Fruit fly (Drosophila melanogaster) whole organism, adult: ENCODE data around the gene CG13607.

Source experiments
- CG11617 ChIP-seq: fragments of 200-800 bp; sonication (Bioruptor generic); optimal IDR thresholded peaks from 2 replicates; lab custom pipeline; 2017; ENCODE audit warnings: mild to moderate bottlenecking, missing biosample characterization, missing genetic modification reagents, missing genetic modification characterization
- CG12768 ChIP-seq: fragments of 200-800 bp; sonication (Bioruptor generic); optimal IDR thresholded peaks from 2 replicates; lab custom pipeline; 2017; ENCODE audit warnings: missing biosample characterization, missing genetic modification characterization, mild to moderate bottlenecking, moderate library complexity, missing genetic modification reagents
- CG14711 ChIP-seq: fragments of 200-800 bp; sonication (Bioruptor generic); optimal IDR thresholded peaks from 2 replicates; lab custom pipeline; 2018; ENCODE audit warnings: missing biosample characterization, mild to moderate bottlenecking, missing genetic modification characterization, moderate library complexity
- CG1620 ChIP-seq: fragments of 200-800 bp; sonication (Bioruptor generic); optimal IDR thresholded peaks from 2 replicates; lab custom pipeline; 2016; ENCODE audit warnings: missing biosample characterization, missing genetic modification characterization
- CG33017 ChIP-seq: fragments of 200-800 bp; sonication (Bioruptor generic); optimal IDR thresholded peaks from 2 replicates; lab custom pipeline; 2018; ENCODE audit warnings: missing biosample characterization, mild to moderate bottlenecking, missing genetic modification characterization, moderate library complexity
- CG5204 ChIP-seq: fragments of 200-800 bp; sonication (Bioruptor generic); optimal IDR thresholded peaks from 2 replicates; lab custom pipeline; 2016; ENCODE audit warnings: missing biosample characterization, missing genetic modification characterization
- CG7045 ChIP-seq: fragments of 200-800 bp; sonication (Bioruptor generic); optimal IDR thresholded peaks from 2 replicates; lab custom pipeline; 2017; ENCODE audit warnings: missing biosample characterization, mild to moderate bottlenecking, missing genetic modification characterization
- CG7101 ChIP-seq: fragments of 200-800 bp; sonication (Bioruptor generic); optimal IDR thresholded peaks from 2 replicates; lab custom pipeline; 2018; ENCODE audit warnings: missing biosample characterization, mild to moderate bottlenecking, missing genetic modification characterization, moderate library complexity
- Clk ChIP-seq: fragments of 200-800 bp; sonication (Bioruptor generic); optimal IDR thresholded peaks from 2 replicates; lab custom pipeline; 2017; ENCODE audit warnings: missing biosample characterization, missing genetic modification characterization
- Crg-1 ChIP-seq: fragments of 200-800 bp; sonication (Bioruptor generic); optimal IDR thresholded peaks from 2 replicates; lab custom pipeline; 2016; ENCODE audit warnings: missing biosample characterization, missing genetic modification characterization
- Hr96 ChIP-seq: fragments of 200-800 bp; sonication (Bioruptor generic); optimal IDR thresholded peaks from 2 replicates; lab custom pipeline; 2016; ENCODE audit warnings: missing biosample characterization, missing genetic modification characterization
- Mnt ChIP-seq: fragments of 200-800 bp; sonication (Bioruptor generic); optimal IDR thresholded peaks from 2 replicates; lab custom pipeline; 2016; ENCODE audit warnings: missing biosample characterization, mild to moderate bottlenecking, missing genetic modification characterization
- bab1 ChIP-seq: fragments of 200-800 bp; sonication (Bioruptor generic); optimal IDR thresholded peaks from 3 replicates; lab custom pipeline; 2019; ENCODE audit warnings: missing biosample characterization, mild to moderate bottlenecking, missing genetic modification characterization, moderate library complexity
- cic ChIP-seq: fragments of 200-800 bp; sonication (Bioruptor generic); optimal IDR thresholded peaks from 2 replicates; lab custom pipeline; 2017; ENCODE audit warnings: missing biosample characterization, mild to moderate bottlenecking, missing genetic modification characterization, moderate library complexity
- cnc ChIP-seq, 2 experiments: fragments of >200 bp; optimal IDR thresholded peaks; 2 replicates each; lab custom pipeline; 2017
- kay ChIP-seq: fragments of 200-800 bp; sonication (Bioruptor generic); peaks from one replicate; lab custom pipeline; 2016; ENCODE audit warnings: missing biosample characterization, missing genetic modification characterization, borderline replicate concordance
- ovo ChIP-seq: fragments of 200-800 bp; sonication (Bioruptor generic); optimal IDR thresholded peaks from 2 replicates; lab custom pipeline; 2016; ENCODE audit warnings: missing biosample characterization, missing genetic modification characterization
- pad ChIP-seq: fragments of 200-800 bp; sonication (Bioruptor generic); optimal IDR thresholded peaks from 3 replicates; lab custom pipeline; 2017; ENCODE audit warnings: missing biosample characterization, missing genetic modification characterization, mild to moderate bottlenecking, moderate library complexity, missing genetic modification reagents
- tj ChIP-seq: fragments of 200-800 bp; sonication (Bioruptor generic); optimal IDR thresholded peaks from 3 replicates; lab custom pipeline; 2017; ENCODE audit warnings: missing biosample characterization, mild to moderate bottlenecking, missing genetic modification characterization, moderate library complexity
- toe ChIP-seq: fragments of 200-800 bp; sonication (Bioruptor generic); optimal IDR thresholded peaks from 2 replicates; lab custom pipeline; 2016; ENCODE audit warnings: missing biosample characterization, missing genetic modification characterization

CG13607 gene

dm6 chr3R:24099039-24100026, 16.8 kb downstream of the CG13607 start:
- TF ChIP-seq pad (GFP tag; lab: Kevin White, UChicago) (no peak), tj (GFP tag; lab: Kevin White, UChicago) (no peak), CG14711 (tag; lab: Kevin White, UChicago) (peak; percentile 61), CG12768 (GFP tag; lab: Kevin White, UChicago) (peak; percentile 2), Crg-1 (GFP tag; lab: Kevin White, UChicago) (no peak), kay (GFP tag; lab: Kevin White, UChicago) (peak; percentile 82), CG7045 (GFP tag; lab: Kevin White, UChicago) (no peak), Mnt (peak; percentile 43), CG7101 (peak; percentile 58), cic (GFP tag; lab: Kevin White, UChicago) (peak; percentile 36), CG33017 (tag; lab: Kevin White, UChicago) (peak; percentile 61), CG11617 (GFP tag; lab: Kevin White, UChicago) (peak; percentile 47), CG5204 (GFP tag; lab: Kevin White, UChicago) (peak; percentile 10)

dm6 chr3R:24093430-24093829, 22.7 kb downstream of the CG13607 start:
- TF ChIP-seq CG5204 (GFP tag; lab: Kevin White, UChicago) = no peak
- TF ChIP-seq CG11617 (GFP tag; lab: Kevin White, UChicago) = no peak
- TF ChIP-seq CG7045 (GFP tag; lab: Kevin White, UChicago) = no peak
- TF ChIP-seq Hr96 = no peak
- TF ChIP-seq CG7101 = no peak
- TF ChIP-seq toe (GFP tag; lab: Kevin White, UChicago) = no peak
- TF ChIP-seq bab1 (GFP tag; lab: Kevin White, UChicago) = no peak
- TF ChIP-seq Mnt = no peak
- no peak for TF ChIP-seq CG14711 (tag; lab: Kevin White, UChicago)
- TF ChIP-seq cnc (optimal IDR thresholded peaks at IDR 0.05; lab: Kevin White, UChicago) = no peak
- TF ChIP-seq pad (GFP tag; lab: Kevin White, UChicago) = no peak
- TF ChIP-seq tj (GFP tag; lab: Kevin White, UChicago) = no peak
- no peak for TF ChIP-seq CG33017 (tag; lab: Kevin White, UChicago)
- TF ChIP-seq CG1620 (GFP tag; lab: Kevin White, UChicago) = no peak
- no peak for TF ChIP-seq CG12768 (GFP tag; lab: Kevin White, UChicago)
- TF ChIP-seq ovo (GFP tag; lab: Kevin White, UChicago) = no peak
- TF ChIP-seq Crg-1 (GFP tag; lab: Kevin White, UChicago) = no peak
- TF ChIP-seq cic (GFP tag; lab: Kevin White, UChicago) = no peak
- no peak for TF ChIP-seq kay (GFP tag; lab: Kevin White, UChicago)
- TF ChIP-seq Clk = no peak

- TF ChIP-seq cic (GFP tag; lab: Kevin White, UChicago) = no peak
- no peak for TF ChIP-seq kay (GFP tag; lab: Kevin White, UChicago)
- no peak for TF ChIP-seq Clk
- no peak for TF ChIP-seq cnc (optimal IDR thresholded peaks at IDR 0.05; lab: Kevin White, UChicago)
- no peak for TF ChIP-seq pad (GFP tag; lab: Kevin White, UChicago)
- no peak for TF ChIP-seq Hr96
- no peak for TF ChIP-seq ovo (GFP tag; lab: Kevin White, UChicago)
- TF ChIP-seq CG12768 (GFP tag; lab: Kevin White, UChicago) = no peak
These were observed 23.5 kb downstream of the CG13607 start for dm6 chr3R:24092590-24093151.

- TF ChIP-seq Clk (no peak), Mnt (no peak), CG12768 (GFP tag; lab: Kevin White, UChicago) (no peak), tj (GFP tag; lab: Kevin White, UChicago) (no peak), CG14711 (tag; lab: Kevin White, UChicago) (no peak), toe (GFP tag; lab: Kevin White, UChicago) (no peak), Hr96 (no peak), cnc (optimal IDR thresholded peaks at IDR 0.05; lab: Kevin White, UChicago) (no peak), CG1620 (GFP tag; lab: Kevin White, UChicago) (no peak), pad (GFP tag; lab: Kevin White, UChicago) (no peak), CG5204 (GFP tag; lab: Kevin White, UChicago) (no peak), cic (GFP tag; lab: Kevin White, UChicago) (no peak), CG33017 (tag; lab: Kevin White, UChicago) (no peak), CG7045 (GFP tag; lab: Kevin White, UChicago) (no peak), ovo (GFP tag; lab: Kevin White, UChicago) (no peak), CG7101 (no peak), bab1 (GFP tag; lab: Kevin White, UChicago) (no peak), CG11617 (GFP tag; lab: Kevin White, UChicago) (no peak)
These were observed 24.5 kb downstream of the CG13607 start for dm6 chr3R:24091653-24092052.

- TF ChIP-seq CG1620 (GFP tag; lab: Kevin White, UChicago) = no peak
- no peak for TF ChIP-seq tj (GFP tag; lab: Kevin White, UChicago)
- no peak for TF ChIP-seq CG11617 (GFP tag; lab: Kevin White, UChicago)
- TF ChIP-seq Hr96 = no peak
- TF ChIP-seq CG7045 (GFP tag; lab: Kevin White, UChicago) = no peak
- no peak for TF ChIP-seq CG12768 (GFP tag; lab: Kevin White, UChicago)
- TF ChIP-seq Clk = no peak
- TF ChIP-seq Crg-1 (GFP tag; lab: Kevin White, UChicago) = no peak
- TF ChIP-seq kay (GFP tag; lab: Kevin White, UChicago) = no peak
- TF ChIP-seq toe (GFP tag; lab: Kevin White, UChicago) = no peak
- TF ChIP-seq Mnt = no peak
- TF ChIP-seq CG7101 = no peak
- no peak for TF ChIP-seq pad (GFP tag; lab: Kevin White, UChicago)
- no peak for TF ChIP-seq CG33017 (tag; lab: Kevin White, UChicago)
- no peak for TF ChIP-seq CG14711 (tag; lab: Kevin White, UChicago)
- no peak for TF ChIP-seq cic (GFP tag; lab: Kevin White, UChicago)
- no peak for TF ChIP-seq CG5204 (GFP tag; lab: Kevin White, UChicago)
- TF ChIP-seq bab1 (GFP tag; lab: Kevin White, UChicago) = no peak
- TF ChIP-seq ovo (GFP tag; lab: Kevin White, UChicago) = no peak
- no peak for TF ChIP-seq cnc (optimal IDR thresholded peaks at IDR 0.05; lab: Kevin White, UChicago)
These were observed 26.0 kb downstream of the CG13607 start for dm6 chr3R:24090143-24090542.
